Worm (Caenorhabditis elegans) whole organism, late embryonic: ENCODE data around the gene cyp-35A3.

Experiments
- C08G9.2 ChIP-seq: sonication (generic microtip); optimal IDR thresholded peaks from 2 replicates; lab custom pipeline; 2016; ENCODE audit warnings: mild to moderate bottlenecking, missing genetic modification characterization, moderate library complexity, missing compliant biosample characterization
- F13H6.1 ChIP-seq: sonication (generic microtip); optimal IDR thresholded peaks from 2 replicates; lab custom pipeline; 2016; ENCODE audit warnings: missing genetic modification characterization, missing compliant biosample characterization
- T23F11.4 ChIP-seq: fragments of 200-800 bp; sonication (Bioruptor generic); optimal IDR thresholded peaks from 2 replicates; lab custom pipeline; 2018; ENCODE audit warnings: mild to moderate bottlenecking, missing genetic modification characterization, missing compliant biosample characterization
- Y22D7AL.16 ChIP-seq: sonication (generic microtip); optimal IDR thresholded peaks from 2 replicates; lab custom pipeline; 2016; ENCODE audit warnings: missing genetic modification characterization, missing compliant biosample characterization
- ahr-1 ChIP-seq: sonication (generic microtip); optimal IDR thresholded peaks from 2 replicates; lab custom pipeline; 2016; ENCODE audit warnings: missing genetic modification characterization, missing compliant biosample characterization
- ama-1 ChIP-seq: fragments of 150-350 bp; optimal IDR thresholded peaks from 2 replicates; lab custom pipeline; 2014
- ceh-18 ChIP-seq: sonication (generic microtip); optimal IDR thresholded peaks from 2 replicates; lab custom pipeline; 2016; ENCODE audit warnings: missing genetic modification characterization, missing compliant biosample characterization
- ceh-31 ChIP-seq: sonication (generic microtip); optimal IDR thresholded peaks from 2 replicates; lab custom pipeline; 2016; ENCODE audit warnings: missing genetic modification characterization, missing compliant biosample characterization
- ceh-6 ChIP-seq: fragments of 200-800 bp; sonication (Bioruptor generic); optimal IDR thresholded peaks from 2 replicates; lab custom pipeline; 2018; ENCODE audit warnings: mild to moderate bottlenecking, missing genetic modification characterization, missing compliant biosample characterization
- elt-2 ChIP-seq: sonication (generic microtip); optimal IDR thresholded peaks from 2 replicates; lab custom pipeline; 2016; ENCODE audit warnings: missing genetic modification reagents, missing genetic modification characterization, missing compliant biosample characterization
- elt-4 ChIP-seq: sonication (generic microtip); optimal IDR thresholded peaks from 2 replicates; lab custom pipeline; 2016; ENCODE audit warnings: missing genetic modification characterization, missing compliant biosample characterization
- ets-4 ChIP-seq: sonication (generic microtip); optimal IDR thresholded peaks from 2 replicates; lab custom pipeline; 2016; ENCODE audit warnings: missing genetic modification characterization, missing compliant biosample characterization
- fkh-10 ChIP-seq: fragments of 150-350 bp; optimal IDR thresholded peaks from 2 replicates; lab custom pipeline; 2014; ENCODE audit warnings: missing biosample characterization, missing genetic modification reagents, missing genetic modification characterization
- fkh-6 ChIP-seq: sonication (generic microtip); optimal IDR thresholded peaks from 2 replicates; lab custom pipeline; 2016; ENCODE audit warnings: missing genetic modification characterization, missing compliant biosample characterization
- hlh-13 ChIP-seq: fragments of 200-800 bp; sonication (Bioruptor generic); optimal IDR thresholded peaks from 2 replicates; lab custom pipeline; 2018; ENCODE audit warnings: mild to moderate bottlenecking, missing genetic modification characterization, missing compliant biosample characterization
- hlh-30 ChIP-seq: sonication (generic microtip); optimal IDR thresholded peaks from 2 replicates; lab custom pipeline; 2017; ENCODE audit warnings: antibody characterized with exemption, missing genetic modification characterization, missing compliant biosample characterization; ENCODE audit not compliant: insufficient read depth
- lin-11 ChIP-seq: fragments of 200-800 bp; sonication (Bioruptor generic); optimal IDR thresholded peaks from 2 replicates; lab custom pipeline; 2018; ENCODE audit warnings: mild to moderate bottlenecking, missing genetic modification characterization, missing compliant biosample characterization
- mec-3 ChIP-seq: sonication (generic microtip); optimal IDR thresholded peaks from 2 replicates; lab custom pipeline; 2016; ENCODE audit warnings: borderline replicate concordance, missing genetic modification characterization, missing compliant biosample characterization
- nfya-1 ChIP-seq: sonication (generic microtip); optimal IDR thresholded peaks from 2 replicates; lab custom pipeline; 2017; ENCODE audit warnings: missing genetic modification characterization, mild to moderate bottlenecking, missing compliant biosample characterization, antibody characterized with exemption, moderate library complexity
- nhr-11 ChIP-seq: fragments of 150-350 bp; optimal IDR thresholded peaks from 2 replicates; lab custom pipeline; 2014; ENCODE audit warnings: missing biosample characterization, missing genetic modification characterization
- nhr-232 ChIP-seq: sonication (generic microtip); optimal IDR thresholded peaks from 2 replicates; lab custom pipeline; 2016; ENCODE audit warnings: missing genetic modification characterization, missing compliant biosample characterization
- npax-4 ChIP-seq: sonication (generic microtip); optimal IDR thresholded peaks from 2 replicates; lab custom pipeline; 2016; ENCODE audit warnings: missing genetic modification characterization, missing compliant biosample characterization
- odd-2 ChIP-seq: sonication (generic microtip); optimal IDR thresholded peaks from 2 replicates; lab custom pipeline; 2017; ENCODE audit warnings: antibody characterized with exemption, mild to moderate bottlenecking, missing genetic modification characterization, missing compliant biosample characterization
- pag-3 ChIP-seq: sonication (generic microtip); optimal IDR thresholded peaks from 2 replicates; lab custom pipeline; 2016; ENCODE audit warnings: missing compliant biosample characterization, missing genetic modification characterization, borderline replicate concordance
- pax-1 ChIP-seq: fragments of 150-350 bp; optimal IDR thresholded peaks from 2 replicates; lab custom pipeline; 2014; ENCODE audit warnings: missing biosample characterization, missing genetic modification characterization
- pqm-1 ChIP-seq: sonication (generic microtip); optimal IDR thresholded peaks from 2 replicates; lab custom pipeline; 2016; ENCODE audit warnings: missing genetic modification characterization, missing compliant biosample characterization
- ref-2 ChIP-seq: sonication (generic microtip); optimal IDR thresholded peaks from 2 replicates; lab custom pipeline; 2016; ENCODE audit warnings: missing genetic modification characterization, missing compliant biosample characterization
- sdc-2 ChIP-seq: sonication (generic microtip); optimal IDR thresholded peaks from 2 replicates; lab custom pipeline; 2016; ENCODE audit warnings: missing genotype, missing genetic modification characterization, missing compliant biosample characterization
- sox-4 ChIP-seq: sonication (generic microtip); optimal IDR thresholded peaks from 2 replicates; lab custom pipeline; 2017; ENCODE audit warnings: mild to moderate bottlenecking, missing genetic modification characterization, inconsistent platforms, missing compliant biosample characterization
- syd-9 ChIP-seq: sonication (generic microtip); optimal IDR thresholded peaks from 2 replicates; lab custom pipeline; 2016; ENCODE audit warnings: mild to moderate bottlenecking, missing genetic modification characterization, moderate library complexity, missing compliant biosample characterization
- tbx-2 ChIP-seq: sonication (generic microtip); optimal IDR thresholded peaks from 2 replicates; lab custom pipeline; 2016; ENCODE audit warnings: missing genetic modification characterization, missing compliant biosample characterization
- ttx-3 ChIP-seq: sonication (generic microtip); optimal IDR thresholded peaks from 2 replicates; lab custom pipeline; 2016; ENCODE audit warnings: missing genetic modification reagents, missing genetic modification characterization, missing compliant biosample characterization
- unc-42 ChIP-seq: sonication (generic microtip); optimal IDR thresholded peaks from 2 replicates; lab custom pipeline; 2016; ENCODE audit warnings: missing genotype, missing genetic modification characterization, missing compliant biosample characterization
- unc-55 ChIP-seq: sonication (generic microtip); optimal IDR thresholded peaks from 2 replicates; lab custom pipeline; 2017; ENCODE audit warnings: missing biosample characterization, missing genetic modification reagents, missing genetic modification characterization
- unc-86 ChIP-seq: sonication (generic microtip); optimal IDR thresholded peaks from 2 replicates; lab custom pipeline; 2016; ENCODE audit warnings: missing genetic modification characterization, missing compliant biosample characterization
- zip-5 ChIP-seq: sonication (generic microtip); optimal IDR thresholded peaks from 2 replicates; lab custom pipeline; 2016; ENCODE audit warnings: missing genetic modification characterization, missing compliant biosample characterization
- ztf-16 ChIP-seq: sonication (generic microtip); optimal IDR thresholded peaks from 2 replicates; lab custom pipeline; 2017; ENCODE audit warnings: missing genetic modification characterization, missing compliant biosample characterization

The cyp-35A3 gene

DNA sequence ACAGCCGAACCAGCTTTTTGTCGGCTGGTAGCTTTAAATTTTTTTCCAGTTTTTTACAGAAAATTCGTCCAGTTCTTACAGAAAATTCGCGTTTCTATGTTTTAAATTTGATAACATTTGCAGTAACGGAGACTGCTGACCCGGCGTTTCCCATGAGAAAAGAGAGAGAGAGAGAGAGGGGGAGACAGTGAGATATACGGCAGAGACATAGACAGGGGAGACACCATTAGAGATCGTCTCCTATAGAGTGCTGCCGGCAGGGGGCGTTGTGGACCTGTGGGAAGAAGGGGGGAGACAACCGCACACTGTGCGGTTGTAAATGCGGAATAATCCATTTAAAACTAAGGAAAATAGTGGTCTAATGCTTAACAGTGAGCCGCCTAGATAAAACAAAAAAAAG is 7.2 kb downstream of the cyp-35A3 start:
- TF ChIP-seq unc-42 (tag; lab: Kevin White, UChicago) (peak; percentile 3), ref-2 (peak; percentile 60), hlh-13 (GFP tag; lab: Kevin White, UChicago) (no peak), nfya-1 (tag; lab: Kevin White, UChicago) (peak; percentile 49), ceh-31 (tag; lab: Kevin White, UChicago) (peak; percentile 31), syd-9 (tag; lab: Kevin White, UChicago) (no peak)

DNA sequence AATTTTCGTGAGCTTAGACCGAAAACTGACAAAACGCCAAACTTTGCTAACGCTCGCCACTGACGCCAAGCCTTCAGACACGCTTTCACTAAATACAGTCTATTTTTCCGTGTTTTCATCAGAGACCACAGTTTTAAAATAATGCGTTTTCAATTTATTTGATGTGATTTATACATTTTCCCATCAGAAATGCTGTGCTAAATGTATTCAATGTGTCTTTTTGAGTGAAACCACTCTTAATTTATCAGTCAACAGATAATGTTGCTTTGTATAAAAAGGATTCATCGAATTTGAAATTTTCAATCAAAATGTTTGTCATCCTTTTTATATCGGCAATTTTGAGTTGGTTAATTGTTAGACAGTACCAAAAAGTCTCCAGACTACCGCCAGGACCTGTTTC is 8.9 kb downstream of the cyp-35A3 start, which contains the start of gene cyp-35A4:
TSS of gene cyp-35A4 (plus strand) at position 301 of the 400 bp plus-strand sequence.
- TF ChIP-seq odd-2 (no peak), Y22D7AL.16 (tag; lab: Kevin White, UChicago) (no peak), hlh-13 (GFP tag; lab: Kevin White, UChicago) (no peak), mec-3 (tag; lab: Kevin White, UChicago) (no peak), elt-4 (tag; lab: Kevin White, UChicago) (no peak), lin-11 (tag; lab: Kevin White, UChicago) (no peak), ama-1 (no peak), ceh-6 (no peak), elt-2 (tag; lab: Kevin White, UChicago) (no peak), pqm-1 (tag; lab: Kevin White, UChicago) (no peak), F13H6.1 (no peak), fkh-6 (tag; lab: Kevin White, UChicago) (no peak), unc-55 (GFP tag; lab: Kevin White, UChicago) (no peak), unc-86 (no peak), ceh-31 (tag; lab: Kevin White, UChicago) (no peak), syd-9 (tag; lab: Kevin White, UChicago) (no peak), tbx-2 (tag; lab: Kevin White, UChicago) (no peak)

- TF ChIP-seq Y22D7AL.16 (tag; lab: Kevin White, UChicago) (no peak), unc-42 (tag; lab: Kevin White, UChicago) (no peak), sox-4 (no peak), T23F11.4 (no peak), F13H6.1 (no peak), fkh-10 (GFP tag; lab: Kevin White, UChicago) (no peak), nhr-11 (tag; lab: Kevin White, UChicago) (no peak), elt-2 (tag; lab: Kevin White, UChicago) (no peak), C08G9.2 (no peak), pag-3 (tag; lab: Kevin White, UChicago) (no peak), tbx-2 (tag; lab: Kevin White, UChicago) (no peak), ztf-16 (tag; lab: Kevin White, UChicago) (no peak), npax-4 (tag; lab: Kevin White, UChicago) (no peak)
These were observed 11.9 kb downstream of the cyp-35A3 start, which contains the start of gene C49G7.7 for ce11 chrV:4034303-4034702. TSS of gene C49G7.7 (plus strand) at chrV:4034476.

- TF ChIP-seq zip-5 (no peak), hlh-13 (GFP tag; lab: Kevin White, UChicago) (no peak), fkh-6 (tag; lab: Kevin White, UChicago) (no peak), Y22D7AL.16 (tag; lab: Kevin White, UChicago) (no peak), hlh-30 (no peak), unc-42 (tag; lab: Kevin White, UChicago) (no peak), pax-1 (tag; lab: Kevin White, UChicago) (no peak), C08G9.2 (no peak), nhr-232 (tag; lab: Kevin White, UChicago) (no peak), sdc-2 (tag; lab: Kevin White, UChicago) (no peak), ttx-3 (tag; lab: Kevin White, UChicago) (no peak), npax-4 (tag; lab: Kevin White, UChicago) (no peak), ahr-1 (tag; lab: Kevin White, UChicago) (no peak), ceh-18 (no peak), ceh-6 (no peak), tbx-2 (tag; lab: Kevin White, UChicago) (no peak), ets-4 (tag; lab: Kevin White, UChicago) (no peak), F13H6.1 (no peak)
These were observed 13.4 kb downstream of the cyp-35A3 start, which contains the start of gene C49G7.13 for ce11 chrV:4035811-4036210. TSS of gene C49G7.13 (plus strand) at chrV:4036111.
